Fruit fly (Drosophila melanogaster) whole organism, embryonic: Measurements from ENCODE around the gene CG32074.

Source experiments
- CG10654 ChIP-seq: fragments of 200-800 bp; sonication (Bioruptor generic); optimal IDR thresholded peaks from 2 replicates; lab custom pipeline; 2016; ENCODE audit warnings: missing biosample characterization, missing genetic modification characterization
- CG11093 ChIP-seq: fragments of 200-800 bp; sonication (Bioruptor generic); IDR thresholded peaks from 3 replicates; pipeline ENCODE4 v1.3.6; 2022; ENCODE audit warnings: missing biosample characterization, missing genetic modification characterization
- CG11456 ChIP-seq: fragments of 200-800 bp; sonication (Bioruptor generic); IDR thresholded peaks from 3 replicates; pipeline ENCODE4 v1.3.6; 2022; ENCODE audit warnings: missing biosample characterization, missing genetic modification characterization
- CG11504 ChIP-seq: fragments of 200-800 bp; sonication (Bioruptor generic); optimal IDR thresholded peaks from 3 replicates; lab custom pipeline; 2019; ENCODE audit warnings: missing biosample characterization, mild to moderate bottlenecking, missing genetic modification characterization, moderate library complexity
- CG12219 ChIP-seq: fragments of 200-800 bp; sonication (Bioruptor generic); optimal IDR thresholded peaks from 3 replicates; lab custom pipeline; 2018; ENCODE audit warnings: missing biosample characterization, mild to moderate bottlenecking, missing genetic modification characterization
- CG13287 ChIP-seq: fragments of 200-800 bp; sonication (Bioruptor generic); IDR thresholded peaks from 2 replicates; pipeline ENCODE4 v1.3.6; 2022; ENCODE audit warnings: missing biosample characterization, missing genetic modification characterization; ENCODE audit not compliant: partially characterized antibody
- CG13424 ChIP-seq: fragments of 200-800 bp; sonication (Bioruptor generic); optimal IDR thresholded peaks from 2 replicates; lab custom pipeline; 2019; ENCODE audit warnings: missing biosample characterization, mild to moderate bottlenecking, missing genetic modification characterization, moderate library complexity
- CG13894 ChIP-seq: fragments of 200-800 bp; sonication (Bioruptor generic); optimal IDR thresholded peaks from 3 replicates; lab custom pipeline; 2018; ENCODE audit warnings: missing biosample characterization, mild to moderate bottlenecking, missing genetic modification characterization, moderate library complexity
- CG14014 ChIP-seq: fragments of 200-800 bp; sonication (Bioruptor generic); IDR thresholded peaks from 2 replicates; pipeline ENCODE4 v1.3.6; 2022; ENCODE audit warnings: missing biosample characterization, missing genetic modification characterization
- CG17186 ChIP-seq: fragments of 200-800 bp; sonication (Bioruptor generic); optimal IDR thresholded peaks from 3 replicates; lab custom pipeline; 2017; ENCODE audit warnings: missing biosample characterization, missing genetic modification reagents, missing genetic modification characterization
- CG17359 ChIP-seq: fragments of 200-800 bp; sonication (Bioruptor generic); optimal IDR thresholded peaks from 3 replicates; lab custom pipeline; 2018; ENCODE audit warnings: missing biosample characterization, mild to moderate bottlenecking, missing genetic modification characterization, moderate library complexity
- CG17802 ChIP-seq: fragments of 200-800 bp; sonication (Bioruptor generic); optimal IDR thresholded peaks from 2 replicates; lab custom pipeline; 2018; ENCODE audit warnings: missing biosample characterization, mild to moderate bottlenecking, missing genetic modification characterization, moderate library complexity
- CG1792 ChIP-seq: fragments of 200-800 bp; sonication (Bioruptor generic); optimal IDR thresholded peaks from 2 replicates; lab custom pipeline; 2016; ENCODE audit warnings: missing biosample characterization, missing genetic modification characterization
- CG1832 ChIP-seq: fragments of 200-800 bp; sonication (Bioruptor generic); optimal IDR thresholded peaks from 2 replicates; lab custom pipeline; 2017; ENCODE audit warnings: missing biosample characterization, mild to moderate bottlenecking, missing genetic modification characterization, inconsistent platforms
- CG2202 ChIP-seq: fragments of 200-800 bp; sonication (Bioruptor generic); optimal IDR thresholded peaks from 2 replicates; lab custom pipeline; 2018; ENCODE audit warnings: missing biosample characterization, mild to moderate bottlenecking, missing genetic modification characterization
- CG30403 ChIP-seq: fragments of 200-800 bp; sonication (Bioruptor generic); optimal IDR thresholded peaks from 3 replicates; lab custom pipeline; 2016; ENCODE audit warnings: missing biosample characterization, missing genetic modification characterization
- CG30431 ChIP-seq: fragments of 200-800 bp; sonication (Bioruptor generic); optimal IDR thresholded peaks from 2 replicates; lab custom pipeline; 2017; ENCODE audit warnings: missing biosample characterization, missing genetic modification characterization
- CG31388 ChIP-seq: fragments of 200-800 bp; sonication (Bioruptor generic); optimal IDR thresholded peaks from 2 replicates; lab custom pipeline; 2016; ENCODE audit warnings: missing biosample characterization, missing genetic modification characterization
- CG3726 ChIP-seq: fragments of 200-800 bp; sonication (Bioruptor generic); IDR thresholded peaks from 3 replicates; pipeline ENCODE4, ENCODE4 v1.3.6; 2022; ENCODE audit warnings: missing biosample characterization, missing genetic modification characterization
- CG5180 ChIP-seq: fragments of 200-800 bp; sonication (Bioruptor generic); optimal IDR thresholded peaks from 3 replicates; lab custom pipeline; 2017; ENCODE audit warnings: missing biosample characterization, missing genetic modification characterization, mild to moderate bottlenecking, moderate library complexity, missing genetic modification reagents
- CG9727 ChIP-seq: fragments of 200-800 bp; sonication (Bioruptor generic); optimal IDR thresholded peaks from 3 replicates; lab custom pipeline; 2017; ENCODE audit warnings: missing biosample characterization, mild to moderate bottlenecking, missing genetic modification characterization
- CoRest ChIP-seq: fragments of 200-800 bp; sonication (Bioruptor generic); optimal IDR thresholded peaks from 3 replicates; lab custom pipeline; 2018; ENCODE audit warnings: missing biosample characterization, mild to moderate bottlenecking, missing genetic modification characterization, moderate library complexity
- D19B ChIP-seq: fragments of 200-800 bp; sonication (Bioruptor generic); optimal IDR thresholded peaks from 2 replicates; lab custom pipeline; 2017; ENCODE audit warnings: missing biosample characterization, mild to moderate bottlenecking, missing genetic modification characterization
- Deaf1 ChIP-seq: fragments of 200-800 bp; optimal IDR thresholded peaks from 3 replicates; lab custom pipeline; 2019; ENCODE audit warnings: missing biosample characterization, mild to moderate bottlenecking, missing genetic modification characterization, moderate library complexity
- Dip3 ChIP-seq: fragments of 200-800 bp; sonication (Bioruptor generic); optimal IDR thresholded peaks from 3 replicates; lab custom pipeline; 2016; ENCODE audit warnings: missing biosample characterization, missing genetic modification characterization
- E2f2 ChIP-seq: fragments of 200-800 bp; sonication (Bioruptor generic); IDR thresholded peaks from 2 replicates; pipeline ENCODE4 v1.3.6; 2022; ENCODE audit warnings: missing biosample characterization, missing genetic modification characterization
- HLHmδ ChIP-seq: fragments of 200-800 bp; sonication (Bioruptor generic); optimal IDR thresholded peaks from 2 replicates; lab custom pipeline; 2018; ENCODE audit warnings: missing biosample characterization, mild to moderate bottlenecking, missing genetic modification characterization, moderate library complexity
- Hr3 ChIP-seq: fragments of 200-800 bp; sonication (Bioruptor generic); optimal IDR thresholded peaks from 3 replicates; lab custom pipeline; 2016; ENCODE audit warnings: missing biosample characterization, missing genetic modification characterization
- Poxn ChIP-seq: fragments of 200-800 bp; sonication (Bioruptor generic); IDR thresholded peaks from 2 replicates; pipeline ENCODE4 v1.3.6; 2022; ENCODE audit warnings: missing biosample characterization, missing genetic modification characterization
- TFAM ChIP-seq: fragments of 200-800 bp; sonication (Bioruptor generic); optimal IDR thresholded peaks from 2 replicates; lab custom pipeline; 2017; ENCODE audit warnings: missing biosample characterization, missing genetic modification characterization, inconsistent platforms
- Usf ChIP-seq: fragments of 200-800 bp; sonication (Bioruptor generic); optimal IDR thresholded peaks from 2 replicates; lab custom pipeline; 2017; ENCODE audit warnings: missing genotype, missing biosample characterization, missing genetic modification characterization
- ara ChIP-seq: fragments of 200-800 bp; sonication (Bioruptor generic); IDR thresholded peaks from 2 replicates; pipeline ENCODE4 v1.3.6; 2022; ENCODE audit warnings: missing biosample characterization, missing genetic modification characterization
- bsh ChIP-seq, 2 experiments: fragments of 200-800 bp; sonication (Bioruptor generic); optimal IDR thresholded peaks; 2 replicates each; lab custom pipeline; 2017 to 2018; ENCODE audit warnings: mild to moderate bottlenecking in 2 of 2, missing biosample characterization in 2 of 2, missing genetic modification characterization in 2 of 2, moderate library complexity in 1 of 2
- chn ChIP-seq: fragments of 200-800 bp; sonication (Bioruptor generic); optimal IDR thresholded peaks from 2 replicates; lab custom pipeline; 2016; ENCODE audit warnings: missing biosample characterization, missing genetic modification characterization
- eyg ChIP-seq: fragments of 200-800 bp; sonication (Bioruptor generic); optimal IDR thresholded peaks from 3 replicates; lab custom pipeline; 2016; ENCODE audit warnings: missing biosample characterization, missing genetic modification characterization
- gcm2 ChIP-seq: fragments of 200-800 bp; sonication (Bioruptor generic); optimal IDR thresholded peaks from 2 replicates; lab custom pipeline; 2016; ENCODE audit warnings: missing biosample characterization, missing genetic modification characterization
- gsb-n ChIP-seq: fragments of 200-800 bp; sonication (Bioruptor generic); optimal IDR thresholded peaks from 3 replicates; lab custom pipeline; 2018; ENCODE audit warnings: missing biosample characterization, mild to moderate bottlenecking, missing genetic modification characterization
- hb ChIP-seq: fragments of 200-800 bp; sonication (Bioruptor generic); IDR thresholded peaks from 3 replicates; pipeline ENCODE4 v1.3.6; 2022; ENCODE audit warnings: missing biosample characterization, missing genetic modification characterization; ENCODE audit not compliant: partially characterized antibody
- inv ChIP-seq: fragments of 200-800 bp; sonication (Bioruptor generic); IDR thresholded peaks from 2 replicates; pipeline ENCODE4 v1.3.6; 2022; ENCODE audit warnings: missing biosample characterization, missing genetic modification characterization; ENCODE audit not compliant: partially characterized antibody
- klu ChIP-seq: fragments of 200-800 bp; sonication (Bioruptor generic); IDR thresholded peaks from 2 replicates; pipeline ENCODE4 v1.3.6; 2022; ENCODE audit warnings: missing biosample characterization, missing genetic modification characterization
- lab ChIP-seq: fragments of 200-800 bp; sonication (Bioruptor generic); optimal IDR thresholded peaks from 3 replicates; lab custom pipeline; 2017; ENCODE audit warnings: missing biosample characterization, missing genetic modification characterization, mild to moderate bottlenecking, moderate library complexity, missing genetic modification reagents
- mirr ChIP-seq: fragments of 200-800 bp; sonication (Bioruptor generic); optimal IDR thresholded peaks from 3 replicates; lab custom pipeline; 2018; ENCODE audit warnings: missing biosample characterization, mild to moderate bottlenecking, missing genetic modification characterization
- pan ChIP-seq, 4 experiments: fragments of >200 bp in 3 of 4; fragments of 200-800 bp in 1 of 4; sonication (Bioruptor generic) in 1 of 4; optimal IDR thresholded peaks in 3 of 4; IDR thresholded peaks in 1 of 4; 2 replicates each; pipeline versions ENCODE4 v1.3.6 to Lab custom; 2017 to 2022; ENCODE audit warnings: missing biosample characterization in 2 of 4, missing genetic modification characterization in 2 of 4, mixed read lengths in 1 of 4
- pzg ChIP-seq: fragments of 200-800 bp; sonication (Bioruptor generic); optimal IDR thresholded peaks from 3 replicates; lab custom pipeline; 2018; ENCODE audit warnings: missing biosample characterization, mild to moderate bottlenecking, missing genetic modification characterization, moderate library complexity
- sens-2 ChIP-seq: fragments of 200-800 bp; sonication (Bioruptor generic); IDR thresholded peaks from 2 replicates; pipeline ENCODE4 v1.3.6; 2022; ENCODE audit warnings: missing biosample characterization, missing genetic modification characterization
- shn ChIP-seq: fragments of 200-800 bp; sonication (Bioruptor generic); optimal IDR thresholded peaks from 3 replicates; lab custom pipeline; 2016; ENCODE audit warnings: missing biosample characterization, missing genetic modification characterization
- tna ChIP-seq: fragments of 200-800 bp; sonication (Bioruptor generic); IDR thresholded peaks from 2 replicates; pipeline ENCODE4 v1.3.6; 2022; ENCODE audit warnings: missing biosample characterization, missing genetic modification characterization; ENCODE audit not compliant: partially characterized antibody
- wek ChIP-seq: fragments of 200-800 bp; sonication (Bioruptor generic); optimal IDR thresholded peaks from 3 replicates; lab custom pipeline; 2018; ENCODE audit warnings: missing biosample characterization, mild to moderate bottlenecking, missing genetic modification characterization, moderate library complexity

Gene CG32074

DNA sequence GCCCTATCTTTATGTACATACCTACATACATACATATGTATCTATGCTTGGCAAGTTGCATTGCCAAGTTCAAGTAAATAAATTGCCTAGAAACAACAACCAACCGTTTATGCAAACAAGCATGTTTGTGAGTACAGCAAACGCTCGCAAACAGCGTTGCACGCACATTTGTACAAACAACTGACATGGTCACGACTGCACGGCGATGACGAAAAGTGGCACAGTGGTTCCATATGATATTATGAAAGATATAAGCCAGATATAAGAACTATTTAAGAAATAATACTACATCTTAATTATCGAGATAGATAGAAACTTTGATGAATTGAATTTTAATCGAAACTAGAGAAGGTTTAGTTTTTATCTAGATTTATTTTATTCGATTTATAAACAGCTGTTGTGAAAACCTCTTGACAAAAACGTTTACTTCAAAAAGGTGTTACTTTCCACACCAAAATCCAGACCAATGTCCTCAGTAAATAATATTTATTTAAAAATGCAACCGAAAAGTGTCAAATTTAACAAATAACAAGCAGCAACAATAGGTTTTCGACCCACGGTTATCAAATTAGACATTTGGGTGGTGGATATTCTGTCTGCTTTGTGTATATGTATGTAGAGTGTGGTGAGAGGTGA, 42.2 kb downstream of the CG32074 start (continued):
- peak; percentile 77 for TF ChIP-seq Deaf1 (tag; lab: Kevin White, UChicago)
- TF ChIP-seq Dip3 (GFP tag; lab: Kevin White, UChicago), result peak; percentile 35
- TF ChIP-seq hb (GFP tag; lab: Robert Waterston, UW), result no peak
- TF ChIP-seq CG17802 (tag; lab: Kevin White, UChicago), result peak; percentile 3
- peak; percentile 97 for TF ChIP-seq CG9727 (GFP tag; lab: Kevin White, UChicago)
- TF ChIP-seq E2f2, result peak; percentile 72
- TF ChIP-seq TFAM (GFP tag; lab: Kevin White, UChicago), result no peak
- peak; percentile 47; the same call in 1 of the 2 replicates for TF ChIP-seq CG13287
- no peak; the same call in 1 of the 3 replicates for TF ChIP-seq CG3726 (GFP tag; lab: Robert Waterston, UW)
- peak; percentile 89 for TF ChIP-seq lab (GFP tag; lab: Kevin White, UChicago)
- peak; percentile 75 for TF ChIP-seq CG17359 (tag; lab: Kevin White, UChicago)
- peak; percentile 63 for TF ChIP-seq sens-2 (GFP tag; lab: Robert Waterston, UW)
- peak; percentile 94 for TF ChIP-seq CG13424 (tag; lab: Kevin White, UChicago)
- peak; percentile 77 for TF ChIP-seq CG1792 (GFP tag; lab: Kevin White, UChicago)
- TF ChIP-seq CG5180 (GFP tag; lab: Kevin White, UChicago), result peak; percentile 86
- peak; percentile 77 for TF ChIP-seq eyg
- TF ChIP-seq D19B (GFP tag; lab: Kevin White, UChicago), result peak; percentile 62
- peak; percentile 52 for TF ChIP-seq CG17186 (GFP tag; lab: Kevin White, UChicago)
- TF ChIP-seq Hr3 (GFP tag; lab: Kevin White, UChicago), result peak; percentile 91
- TF ChIP-seq gcm2 (GFP tag; lab: Kevin White, UChicago), result peak; percentile 91
- TF ChIP-seq CG14014, result peak; percentile 77
- peak; percentile 95 for TF ChIP-seq CoRest
- TF ChIP-seq pan (optimal IDR thresholded peaks at IDR 0.05; lab: Kevin White, UChicago), result no peak
- peak in 1 of 2 experiments; percentile 84 for TF ChIP-seq pan (GFP tag; optimal IDR thresholded peaks at IDR 0.05 in 1 of 2, IDR thresholded peaks at IDR 0.05 in 1 of 2)
- peak; percentile 58 to 89 for TF ChIP-seq bsh (GFP tag; optimal IDR thresholded peaks at IDR 0.05; lab: Kevin White, UChicago)
- TF ChIP-seq chn, result peak; percentile 84
- peak; percentile 52 for TF ChIP-seq CG10654 (GFP tag; lab: Kevin White, UChicago)
- TF ChIP-seq pzg, result no peak
- peak; percentile 73; the same call in 1 of the 2 replicates for TF ChIP-seq klu (GFP tag; lab: Robert Waterston, UW)
- peak; percentile 19 for TF ChIP-seq mirr (GFP tag; lab: Kevin White, UChicago)
- TF ChIP-seq CG30403, result peak; percentile 94
- TF ChIP-seq CG12219 (GFP tag; lab: Kevin White, UChicago), result peak; percentile 85
- TF ChIP-seq CG31388 (GFP tag; lab: Kevin White, UChicago), result peak; percentile 81
- TF ChIP-seq CG11504 (tag; lab: Kevin White, UChicago), result peak; percentile 96
- no peak for TF ChIP-seq CG13894 (tag; lab: Kevin White, UChicago)
- peak; percentile 65 for TF ChIP-seq HLHmδ (GFP tag; lab: Kevin White, UChicago)
- TF ChIP-seq Usf, result peak; percentile 56
- peak; percentile 67 for TF ChIP-seq shn (GFP tag; lab: Kevin White, UChicago)
- TF ChIP-seq CG30431 (GFP tag; lab: Kevin White, UChicago), result peak; percentile 87
- TF ChIP-seq Poxn (GFP tag; lab: Robert Waterston, UW), result no peak
- peak; percentile 86 for TF ChIP-seq CG2202 (tag; lab: Kevin White, UChicago)
- no peak for TF ChIP-seq tna (GFP tag; lab: Robert Waterston, UW)
- TF ChIP-seq CG11093, result peak; percentile 72
- TF ChIP-seq CG11456 (GFP tag; lab: Robert Waterston, UW), result no peak
- no peak; the same call in 1 of the 2 replicates for TF ChIP-seq inv (GFP tag; lab: Robert Waterston, UW)
- peak; percentile 87 for TF ChIP-seq ara
- peak; percentile 85 for TF ChIP-seq gsb-n (tag; lab: Kevin White, UChicago)
- TF ChIP-seq CG1832 (GFP tag; lab: Kevin White, UChicago), result no peak
- TF ChIP-seq wek (GFP tag; lab: Kevin White, UChicago), result peak; percentile 78
